Worm (Caenorhabditis elegans): ENCODE data around the gene Y39B6A.5.
A peak's percentile ranks its signal among the peaks of the same experiment; 100 is the strongest.

Y39B6A.5 gene

DNA sequence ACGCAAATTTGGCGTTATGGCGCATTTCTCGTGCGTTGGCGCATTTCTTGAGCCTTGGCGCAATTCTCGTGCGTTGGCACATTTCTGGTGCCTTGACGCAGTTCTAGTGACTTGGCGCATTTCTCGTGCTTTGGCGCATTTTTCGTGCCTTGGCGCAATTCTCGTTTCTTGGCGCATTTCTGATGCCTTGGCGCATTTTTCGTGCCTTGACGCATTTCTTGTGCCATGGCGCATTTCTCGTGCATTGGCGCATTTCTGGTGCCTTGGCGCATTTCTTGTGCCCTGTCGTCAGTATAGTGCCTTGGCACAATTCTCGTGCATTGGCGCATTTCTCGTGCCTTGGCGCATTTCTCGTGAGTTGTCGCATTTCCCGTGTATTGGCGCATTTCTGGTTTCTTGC lies 10.3 kb downstream of the Y39B6A.5 start:
- no peak for TF ChIP-seq skn-1 (tag; optimal IDR thresholded peaks at IDR 0.05)
- no peak for TF ChIP-seq ztf-4 (tag; optimal IDR thresholded peaks at IDR 0.05)
- no peak for TF ChIP-seq nfya-1 (tag; optimal IDR thresholded peaks at IDR 0.05; ENCODE audit: insufficient read depth)
- TF ChIP-seq lin-39 (tag; optimal IDR thresholded peaks at IDR 0.05) = no peak
- no peak for TF ChIP-seq fkh-2 (tag; optimal IDR thresholded peaks at IDR 0.05)
- TF ChIP-seq ceh-82 (tag; optimal IDR thresholded peaks at IDR 0.05) = no peak

ce11 chrV:19142595-19142994 lies 16.1 kb downstream of the Y39B6A.5 start:
- TF ChIP-seq hmg-11 (tag; optimal IDR thresholded peaks at IDR 0.05) (peak; percentile 52), lin-39 (tag; optimal IDR thresholded peaks at IDR 0.05) (no peak)

- TF ChIP-seq R02D3.7 (tag; optimal IDR thresholded peaks at IDR 0.05) = no peak
- TF ChIP-seq nhr-25 (tag; optimal IDR thresholded peaks at IDR 0.05) = no peak
- no peak for TF ChIP-seq nhr-12 (tag; optimal IDR thresholded peaks at IDR 0.05)
- TF ChIP-seq fos-1 (tag; optimal IDR thresholded peaks at IDR 0.05) = no peak
- TF ChIP-seq egl-27 (tag; optimal IDR thresholded peaks at IDR 0.05) = no peak
These were observed 18.2 kb downstream of the Y39B6A.5 start, which contains the start of gene cpg-23 for ce11 chrV:19140495-19140894. cpg-23 (plus strand) TSS chrV:19140795.

DNA sequence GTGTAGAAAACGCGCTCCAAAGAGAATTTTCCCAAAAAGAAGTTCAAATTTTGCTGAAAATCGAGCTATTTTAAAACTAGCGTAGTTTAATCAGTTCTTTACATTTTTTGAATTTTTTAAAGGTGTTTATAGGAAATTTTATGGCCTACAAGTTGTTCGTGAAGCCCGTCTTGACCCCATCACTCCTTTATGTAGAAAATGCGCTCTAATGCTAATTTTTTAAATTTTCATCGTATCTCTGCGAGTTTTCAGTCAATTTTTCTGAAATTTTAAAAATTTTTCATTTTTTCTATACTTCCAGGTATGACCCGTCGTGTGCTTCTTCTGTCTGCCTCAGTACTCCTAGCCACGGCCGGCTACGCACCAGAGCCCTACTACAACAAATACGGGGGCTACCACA lies 22.5 kb downstream of the Y39B6A.5 start, which contains the start of gene Y39B6A.9:
Y39B6A.9 (plus strand) TSS at position 301 of the 400 bp plus-strand sequence.
- TF ChIP-seq nhr-25 (tag; optimal IDR thresholded peaks at IDR 0.05) (no peak), eor-1 (tag; optimal IDR thresholded peaks at IDR 0.05) (no peak), nhr-237 (tag; optimal IDR thresholded peaks at IDR 0.05) (no peak), nhr-28 (tag; optimal IDR thresholded peaks at IDR 0.05) (no peak), nhr-76 (tag; optimal IDR thresholded peaks at IDR 0.05) (no peak), nhr-67 (tag; optimal IDR thresholded peaks at IDR 0.05) (no peak), ZK546.5 (tag; optimal IDR thresholded peaks at IDR 0.05) (no peak), zag-1 (tag; optimal IDR thresholded peaks at IDR 0.05) (no peak), mml-1 (tag; optimal IDR thresholded peaks at IDR 0.05) (no peak), ceh-9 (tag; optimal IDR thresholded peaks at IDR 0.05) (no peak), daf-12 (tag; optimal IDR thresholded peaks at IDR 0.05) (no peak), lin-15B (tag; optimal IDR thresholded peaks at IDR 0.05) (no peak)

ce11 chrV:19133507-19133906 lies 25.2 kb downstream of the Y39B6A.5 start, which contains the start of gene Y39B6A.10:
Y39B6A.10 (minus strand) TSS chrV:19133607.
- no peak for TF ChIP-seq hmg-11 (tag; optimal IDR thresholded peaks at IDR 0.05)
- TF ChIP-seq unc-62 (GFP tag; optimal IDR thresholded peaks at IDR 0.05) = no peak
- TF ChIP-seq elt-3 (tag; optimal IDR thresholded peaks at IDR 0.05) = no peak
- TF ChIP-seq jun-1 (tag; optimal IDR thresholded peaks at IDR 0.05) = no peak
- no peak for TF ChIP-seq egl-5 (tag; optimal IDR thresholded peaks at IDR 0.05)
- no peak for TF ChIP-seq pha-4 (tag; optimal IDR thresholded peaks at IDR 0.05)
- TF ChIP-seq eor-1 (tag; optimal IDR thresholded peaks at IDR 0.05) = no peak
- no peak for TF ChIP-seq mdl-1 (tag; optimal IDR thresholded peaks at IDR 0.05)
- no peak for TF ChIP-seq tbx-2 (tag; optimal IDR thresholded peaks at IDR 0.05)
- TF ChIP-seq ceh-16 (tag; optimal IDR thresholded peaks at IDR 0.05) = no peak
- TF ChIP-seq lin-39 (tag; optimal IDR thresholded peaks at IDR 0.05) = no peak

ce11 chrV:19131848-19132401 lies 26.8 kb downstream of the Y39B6A.5 start:
- TF ChIP-seq ceh-28 (tag; optimal IDR thresholded peaks at IDR 0.05) (peak; percentile 64), fos-1 (tag; optimal IDR thresholded peaks at IDR 0.05) (no peak)

Data from whole organism, L3 larva.